Fruit fly (Drosophila melanogaster) whole organism, adult: ENCODE results near the gene milt.

Source experiments
- CG11617 ChIP-seq: fragments of 200-800 bp; sonication (Bioruptor generic); optimal IDR thresholded peaks from 2 replicates; lab custom pipeline; 2017; ENCODE audit warnings: mild to moderate bottlenecking, missing biosample characterization, missing genetic modification reagents, missing genetic modification characterization
- CG12768 ChIP-seq: fragments of 200-800 bp; sonication (Bioruptor generic); optimal IDR thresholded peaks from 2 replicates; lab custom pipeline; 2017; ENCODE audit warnings: missing biosample characterization, missing genetic modification characterization, mild to moderate bottlenecking, moderate library complexity, missing genetic modification reagents
- CG1620 ChIP-seq: fragments of 200-800 bp; sonication (Bioruptor generic); optimal IDR thresholded peaks from 2 replicates; lab custom pipeline; 2016; ENCODE audit warnings: missing biosample characterization, missing genetic modification characterization
- CG33017 ChIP-seq: fragments of 200-800 bp; sonication (Bioruptor generic); optimal IDR thresholded peaks from 2 replicates; lab custom pipeline; 2018; ENCODE audit warnings: missing biosample characterization, mild to moderate bottlenecking, missing genetic modification characterization, moderate library complexity
- CG5204 ChIP-seq: fragments of 200-800 bp; sonication (Bioruptor generic); optimal IDR thresholded peaks from 2 replicates; lab custom pipeline; 2016; ENCODE audit warnings: missing biosample characterization, missing genetic modification characterization
- CG7045 ChIP-seq: fragments of 200-800 bp; sonication (Bioruptor generic); optimal IDR thresholded peaks from 2 replicates; lab custom pipeline; 2017; ENCODE audit warnings: missing biosample characterization, mild to moderate bottlenecking, missing genetic modification characterization
- CG7101 ChIP-seq: fragments of 200-800 bp; sonication (Bioruptor generic); optimal IDR thresholded peaks from 2 replicates; lab custom pipeline; 2018; ENCODE audit warnings: missing biosample characterization, mild to moderate bottlenecking, missing genetic modification characterization, moderate library complexity
- Clk ChIP-seq: fragments of 200-800 bp; sonication (Bioruptor generic); optimal IDR thresholded peaks from 2 replicates; lab custom pipeline; 2017; ENCODE audit warnings: missing biosample characterization, missing genetic modification characterization
- Crg-1 ChIP-seq: fragments of 200-800 bp; sonication (Bioruptor generic); optimal IDR thresholded peaks from 2 replicates; lab custom pipeline; 2016; ENCODE audit warnings: missing biosample characterization, missing genetic modification characterization
- Hr96 ChIP-seq: fragments of 200-800 bp; sonication (Bioruptor generic); optimal IDR thresholded peaks from 2 replicates; lab custom pipeline; 2016; ENCODE audit warnings: missing biosample characterization, missing genetic modification characterization
- Mnt ChIP-seq: fragments of 200-800 bp; sonication (Bioruptor generic); optimal IDR thresholded peaks from 2 replicates; lab custom pipeline; 2016; ENCODE audit warnings: missing biosample characterization, mild to moderate bottlenecking, missing genetic modification characterization
- bab1 ChIP-seq: fragments of 200-800 bp; sonication (Bioruptor generic); optimal IDR thresholded peaks from 3 replicates; lab custom pipeline; 2019; ENCODE audit warnings: missing biosample characterization, mild to moderate bottlenecking, missing genetic modification characterization, moderate library complexity
- kay ChIP-seq: fragments of 200-800 bp; sonication (Bioruptor generic); peaks from one replicate; lab custom pipeline; 2016; ENCODE audit warnings: missing biosample characterization, missing genetic modification characterization, borderline replicate concordance
- pad ChIP-seq: fragments of 200-800 bp; sonication (Bioruptor generic); optimal IDR thresholded peaks from 3 replicates; lab custom pipeline; 2017; ENCODE audit warnings: missing biosample characterization, missing genetic modification characterization, mild to moderate bottlenecking, moderate library complexity, missing genetic modification reagents

dm6 chr2L:7025247-7025646, 12.4 kb upstream of the milt start:
- TF ChIP-seq Mnt (GFP tag; lab: Kevin White, UChicago) = no peak
- TF ChIP-seq pad (GFP tag; lab: Kevin White, UChicago) = no peak
- TF ChIP-seq Hr96 (GFP tag; lab: Kevin White, UChicago) = no peak
- TF ChIP-seq CG12768 (GFP tag; lab: Kevin White, UChicago) = no peak
- TF ChIP-seq CG5204 (GFP tag; lab: Kevin White, UChicago) = no peak
- no peak for TF ChIP-seq CG1620 (GFP tag; lab: Kevin White, UChicago)
- TF ChIP-seq Crg-1 (GFP tag; lab: Kevin White, UChicago) = no peak
- TF ChIP-seq bab1 (GFP tag; lab: Kevin White, UChicago) = no peak
- TF ChIP-seq CG33017 (tag; lab: Kevin White, UChicago) = no peak
- TF ChIP-seq CG7045 (GFP tag; lab: Kevin White, UChicago) = no peak
- TF ChIP-seq kay = no peak
- no peak for TF ChIP-seq CG7101 (tag; lab: Kevin White, UChicago)
- no peak for TF ChIP-seq CG11617 (GFP tag; lab: Kevin White, UChicago)
- TF ChIP-seq Clk (GFP tag; lab: Kevin White, UChicago) = no peak
